Fruit fly (Drosophila melanogaster) whole organism, embryonic: ENCODE results near the gene CG31176.
A peak's percentile ranks its signal among the peaks of the same experiment; 100 is the strongest.

Experiments
- Bdp1 ChIP-seq: fragments of 200-800 bp; sonication (Bioruptor generic); optimal IDR thresholded peaks from 3 replicates; lab custom pipeline; 2016; ENCODE audit warnings: missing biosample characterization, missing genetic modification characterization
- BtbVII ChIP-seq: fragments of 200-800 bp; sonication (Bioruptor generic); optimal IDR thresholded peaks from 3 replicates; lab custom pipeline; 2017; ENCODE audit warnings: missing biosample characterization, mild to moderate bottlenecking, missing genetic modification characterization
- CG10147 ChIP-seq: fragments of 200-800 bp; sonication (Bioruptor generic); optimal IDR thresholded peaks from 2 replicates; lab custom pipeline; 2019; ENCODE audit warnings: missing biosample characterization, mild to moderate bottlenecking, missing genetic modification characterization, moderate library complexity
- CG10267 ChIP-seq: fragments of 200-800 bp; sonication (Bioruptor generic); optimal IDR thresholded peaks from 2 replicates; lab custom pipeline; 2018; ENCODE audit warnings: missing biosample characterization, mild to moderate bottlenecking, missing genetic modification characterization, moderate library complexity
- CG10462 ChIP-seq: fragments of 200-800 bp; sonication (Bioruptor generic); optimal IDR thresholded peaks from 2 replicates; lab custom pipeline; 2016; ENCODE audit warnings: missing biosample characterization, missing genetic modification characterization
- CG10565 ChIP-seq: fragments of 200-800 bp; sonication (Bioruptor generic); optimal IDR thresholded peaks from 3 replicates; lab custom pipeline; 2016; ENCODE audit warnings: missing biosample characterization, mild to moderate bottlenecking, missing genetic modification characterization
- CG11560 ChIP-seq: fragments of 200-800 bp; sonication (Bioruptor generic); IDR thresholded peaks from 3 replicates; pipeline ENCODE4 v1.3.6; 2022; ENCODE audit warnings: missing biosample characterization, missing genetic modification characterization
- CG13624 ChIP-seq: fragments of 200-800 bp; sonication (Bioruptor generic); optimal IDR thresholded peaks from 2 replicates; lab custom pipeline; 2016; ENCODE audit warnings: missing biosample characterization, missing genetic modification characterization
- CG15269 ChIP-seq: fragments of 200-800 bp; sonication (Bioruptor generic); optimal IDR thresholded peaks from 2 replicates; lab custom pipeline; 2018; ENCODE audit warnings: missing biosample characterization, mild to moderate bottlenecking, missing genetic modification characterization, moderate library complexity
- CG18262 ChIP-seq: fragments of 200-800 bp; optimal IDR thresholded peaks from 3 replicates; lab custom pipeline; 2019; ENCODE audit warnings: missing biosample characterization, mild to moderate bottlenecking, missing genetic modification characterization, moderate library complexity
- CG2129 ChIP-seq: fragments of 200-800 bp; sonication (Bioruptor generic); IDR thresholded peaks from 2 replicates; pipeline ENCODE4 v1.3.6; 2022; ENCODE audit warnings: missing biosample characterization, missing genetic modification characterization; ENCODE audit not compliant: partially characterized antibody
- CG30020 ChIP-seq: fragments of 200-800 bp; optimal IDR thresholded peaks from 2 replicates; lab custom pipeline; 2019; ENCODE audit warnings: missing biosample characterization, mild to moderate bottlenecking, missing genetic modification characterization, moderate library complexity
- CG30431 ChIP-seq: fragments of 200-800 bp; sonication (Bioruptor generic); optimal IDR thresholded peaks from 2 replicates; lab custom pipeline; 2017; ENCODE audit warnings: missing biosample characterization, missing genetic modification characterization
- CG31441 ChIP-seq: fragments of 200-800 bp; sonication (Bioruptor generic); IDR thresholded peaks from 2 replicates; pipeline ENCODE4 v1.3.6; 2022; ENCODE audit warnings: missing biosample characterization, missing genetic modification characterization
- CG32767 ChIP-seq: fragments of 200-800 bp; sonication (Bioruptor generic); IDR thresholded peaks from 2 replicates; pipeline ENCODE4 v1.3.6; 2022; ENCODE audit warnings: missing biosample characterization, missing genetic modification characterization
- CG4328 ChIP-seq: fragments of 200-800 bp; sonication (Bioruptor generic); optimal IDR thresholded peaks from 3 replicates; lab custom pipeline; 2017; ENCODE audit warnings: missing biosample characterization, missing genetic modification reagents, missing genetic modification characterization
- CG6791 ChIP-seq: fragments of 200-800 bp; sonication (Bioruptor generic); IDR thresholded peaks from 3 replicates; pipeline ENCODE4 v1.3.6; 2022; ENCODE audit warnings: missing biosample characterization, missing genetic modification characterization; ENCODE audit not compliant: partially characterized antibody
- Dad ChIP-seq: fragments of 200-800 bp; sonication (Bioruptor generic); optimal IDR thresholded peaks from 3 replicates; lab custom pipeline; 2016; ENCODE audit warnings: missing biosample characterization, missing genetic modification characterization
- Deaf1 ChIP-seq: fragments of 200-800 bp; optimal IDR thresholded peaks from 3 replicates; lab custom pipeline; 2019; ENCODE audit warnings: missing biosample characterization, mild to moderate bottlenecking, missing genetic modification characterization, moderate library complexity
- E2f1 ChIP-seq: fragments of 200-800 bp; sonication (Bioruptor generic); IDR thresholded peaks from 2 replicates; pipeline ENCODE4 v1.3.6; 2022; ENCODE audit warnings: missing biosample characterization, missing genetic modification characterization
- Gug ChIP-seq: fragments of 200-800 bp; sonication (Bioruptor generic); IDR thresholded peaks from 4 replicates; pipeline ENCODE4 v1.3.6; 2022; ENCODE audit warnings: missing biosample characterization, missing genetic modification characterization
- HLH3B ChIP-seq: fragments of 200-800 bp; sonication (Bioruptor generic); IDR thresholded peaks from 2 replicates; pipeline ENCODE4 v1.3.6; 2022; ENCODE audit warnings: missing biosample characterization, missing genetic modification characterization
- HLH54F ChIP-seq: fragments of 200-800 bp; sonication (Bioruptor generic); optimal IDR thresholded peaks from 3 replicates; lab custom pipeline; 2016; ENCODE audit warnings: missing biosample characterization, missing genetic modification characterization
- Mad ChIP-seq: fragments of 200-800 bp; sonication (Bioruptor generic); optimal IDR thresholded peaks from 2 replicates; lab custom pipeline; 2016; ENCODE audit warnings: missing biosample characterization, missing genetic modification characterization
- Mes4 ChIP-seq: fragments of 200-800 bp; sonication (Bioruptor generic); optimal IDR thresholded peaks from 2 replicates; lab custom pipeline; 2016; ENCODE audit warnings: missing biosample characterization, missing genetic modification characterization
- Mrtf ChIP-seq: fragments of 200-800 bp; sonication (Bioruptor generic); IDR thresholded peaks from 3 replicates; pipeline ENCODE4 v1.3.6; 2022; ENCODE audit warnings: missing biosample characterization, missing genetic modification characterization
- NC2α ChIP-seq: fragments of 200-800 bp; sonication (Bioruptor generic); optimal IDR thresholded peaks from 2 replicates; lab custom pipeline; 2016; ENCODE audit warnings: missing biosample characterization, missing genetic modification characterization
- NK7.1 ChIP-seq: fragments of 200-800 bp; sonication (Bioruptor generic); optimal IDR thresholded peaks from 3 replicates; lab custom pipeline; 2016; ENCODE audit warnings: missing biosample characterization, missing genetic modification characterization
- Nf-YB ChIP-seq: fragments of 200-800 bp; sonication (Bioruptor generic); optimal IDR thresholded peaks from 3 replicates; lab custom pipeline; 2019; ENCODE audit warnings: missing biosample characterization, mild to moderate bottlenecking, missing genetic modification characterization, moderate library complexity
- NfI ChIP-seq: fragments of 200-800 bp; sonication (Bioruptor generic); optimal IDR thresholded peaks from 3 replicates; lab custom pipeline; 2018; ENCODE audit warnings: missing biosample characterization, mild to moderate bottlenecking, missing genetic modification characterization, moderate library complexity
- Opbp ChIP-seq: fragments of 200-800 bp; sonication (Bioruptor generic); IDR thresholded peaks from 3 replicates; pipeline ENCODE4 v1.3.6; 2022; ENCODE audit warnings: missing biosample characterization, missing genetic modification characterization; ENCODE audit not compliant: partially characterized antibody
- Rx ChIP-seq: fragments of 200-800 bp; sonication (Bioruptor generic); IDR thresholded peaks from 2 replicates; pipeline ENCODE4 v1.3.6; 2022; ENCODE audit warnings: missing biosample characterization, missing genetic modification characterization
- Sry-δ ChIP-seq: fragments of 200-800 bp; sonication (Bioruptor generic); optimal IDR thresholded peaks from 2 replicates; lab custom pipeline; 2016; ENCODE audit warnings: missing biosample characterization, missing genetic modification characterization
- Xrp1 ChIP-seq: fragments of 200-800 bp; sonication (Bioruptor generic); IDR thresholded peaks from 2 replicates; pipeline ENCODE4 v1.3.6; 2022; ENCODE audit warnings: missing biosample characterization, missing genetic modification characterization
- bigmax ChIP-seq: fragments of 200-800 bp; sonication (Bioruptor generic); optimal IDR thresholded peaks from 2 replicates; lab custom pipeline; 2018; ENCODE audit warnings: missing biosample characterization, mild to moderate bottlenecking, missing genetic modification characterization
- bsh ChIP-seq, 2 experiments: fragments of 200-800 bp; sonication (Bioruptor generic); optimal IDR thresholded peaks; 2 replicates each; lab custom pipeline; 2017 to 2018; ENCODE audit warnings: mild to moderate bottlenecking in 2 of 2, missing biosample characterization in 2 of 2, missing genetic modification characterization in 2 of 2, moderate library complexity in 1 of 2
- btn ChIP-seq: fragments of 200-800 bp; sonication (Bioruptor generic); optimal IDR thresholded peaks from 2 replicates; lab custom pipeline; 2016; ENCODE audit warnings: missing biosample characterization, missing genetic modification characterization
- cato ChIP-seq: fragments of 200-800 bp; sonication (Bioruptor generic); optimal IDR thresholded peaks from 2 replicates; lab custom pipeline; 2016; ENCODE audit warnings: missing biosample characterization, missing genetic modification characterization, borderline replicate concordance
- fd102C ChIP-seq: fragments of 200-800 bp; sonication (Bioruptor generic); optimal IDR thresholded peaks from 2 replicates; lab custom pipeline; 2018; ENCODE audit warnings: missing biosample characterization, mild to moderate bottlenecking, missing genetic modification characterization, moderate library complexity
- gce ChIP-seq: fragments of 200-800 bp; sonication (Bioruptor generic); IDR thresholded peaks from 3 replicates; pipeline ENCODE4 v1.3.6; 2022; ENCODE audit warnings: missing biosample characterization, missing genetic modification characterization
- grn ChIP-seq: fragments of 200-800 bp; sonication (Bioruptor generic); optimal IDR thresholded peaks from 3 replicates; lab custom pipeline; 2017; ENCODE audit warnings: missing biosample characterization, missing genetic modification characterization
- gt ChIP-seq: fragments of 200-800 bp; sonication (Bioruptor generic); IDR thresholded peaks from 2 replicates; pipeline ENCODE4 v1.3.6; 2022; ENCODE audit warnings: missing biosample characterization, missing genetic modification characterization
- mam ChIP-seq: fragments of 200-800 bp; sonication (Bioruptor generic); optimal IDR thresholded peaks from 3 replicates; lab custom pipeline; 2016; ENCODE audit warnings: missing biosample characterization, missing genetic modification characterization
- oc ChIP-seq: fragments of 200-800 bp; sonication (Bioruptor generic); optimal IDR thresholded peaks from 2 replicates; lab custom pipeline; 2018; ENCODE audit warnings: missing biosample characterization, mild to moderate bottlenecking, missing genetic modification characterization, moderate library complexity
- pan ChIP-seq, 4 experiments: fragments of >200 bp in 3 of 4; fragments of 200-800 bp in 1 of 4; sonication (Bioruptor generic) in 1 of 4; optimal IDR thresholded peaks in 3 of 4; IDR thresholded peaks in 1 of 4; 2 replicates each; pipeline versions ENCODE4 v1.3.6 to Lab custom; 2017 to 2022; ENCODE audit warnings: missing biosample characterization in 2 of 4, missing genetic modification characterization in 2 of 4, mixed read lengths in 1 of 4
- schlank ChIP-seq: fragments of 200-800 bp; sonication (Bioruptor generic); optimal IDR thresholded peaks from 2 replicates; lab custom pipeline; 2018; ENCODE audit warnings: missing biosample characterization, mild to moderate bottlenecking, missing genetic modification characterization
- sim ChIP-seq: fragments of 200-800 bp; sonication (Bioruptor generic); IDR thresholded peaks from 2 replicates; pipeline ENCODE4 v1.3.6; 2022; ENCODE audit warnings: missing biosample characterization, missing genetic modification characterization
- tna ChIP-seq: fragments of 200-800 bp; sonication (Bioruptor generic); IDR thresholded peaks from 2 replicates; pipeline ENCODE4 v1.3.6; 2022; ENCODE audit warnings: missing biosample characterization, missing genetic modification characterization; ENCODE audit not compliant: partially characterized antibody
- unpg ChIP-seq: fragments of 200-800 bp; sonication (Bioruptor generic); optimal IDR thresholded peaks from 3 replicates; lab custom pipeline; 2018; ENCODE audit warnings: missing biosample characterization, mild to moderate bottlenecking, missing genetic modification characterization, moderate library complexity
- zf30C ChIP-seq: fragments of 200-800 bp; sonication (Bioruptor generic); optimal IDR thresholded peaks from 3 replicates; lab custom pipeline; 2018; ENCODE audit warnings: missing biosample characterization, mild to moderate bottlenecking, missing genetic modification characterization

CG31176 gene

DNA sequence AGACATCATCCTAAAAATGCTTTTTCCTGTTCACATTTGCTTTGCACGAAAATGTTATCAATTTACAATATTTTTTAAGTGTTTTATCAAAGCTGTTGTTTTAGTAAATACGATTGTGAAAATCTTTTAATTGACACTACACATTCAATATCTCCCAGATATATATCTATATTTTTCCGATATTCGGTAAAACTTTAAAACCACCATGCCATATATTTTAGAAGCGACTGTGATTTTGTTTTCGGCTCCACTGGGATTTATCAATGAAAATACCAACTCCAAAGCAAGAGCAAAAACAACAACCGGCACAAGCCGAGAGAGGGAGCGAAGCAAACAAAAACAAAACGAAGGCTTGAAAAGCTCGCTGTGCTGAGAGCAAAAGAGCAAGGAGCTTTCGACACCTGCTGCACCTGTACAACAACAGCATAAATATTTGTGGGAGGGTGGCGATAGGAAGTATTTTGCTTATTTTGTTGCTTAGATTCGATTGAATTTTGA is 523 bp upstream of the CG31176 start (continued):
- TF ChIP-seq Rx (no peak), Bdp1 (GFP tag; lab: Kevin White, UChicago) (no peak), Dad (no peak), schlank (tag; lab: Kevin White, UChicago) (no peak), CG10147 (GFP tag; lab: Kevin White, UChicago) (peak; percentile 52), CG10267 (tag; lab: Kevin White, UChicago) (peak; percentile 20), bigmax (GFP tag; lab: Kevin White, UChicago) (no peak), gce (GFP tag; lab: Robert Waterston, UW) (no peak), zf30C (GFP tag; lab: Kevin White, UChicago) (no peak), CG2129 (no peak), oc (tag; lab: Kevin White, UChicago) (no peak), CG18262 (tag; lab: Kevin White, UChicago) (peak; percentile 60), unpg (GFP tag; lab: Kevin White, UChicago) (peak; percentile 65), CG30431 (GFP tag; lab: Kevin White, UChicago) (no peak), HLH54F (GFP tag; lab: Kevin White, UChicago) (peak; percentile 13), CG10565 (GFP tag; lab: Kevin White, UChicago) (no peak), grn (GFP tag; lab: Kevin White, UChicago) (no peak), Sry-δ (no peak), CG13624 (peak; percentile 25), Gug (GFP tag; lab: Robert Waterston, UW) (no peak), CG6791 (GFP tag; lab: Robert Waterston, UW) (no peak), CG10462 (peak; percentile 3), HLH3B (peak; percentile 49; the same call in 1 of the 2 replicates), Xrp1 (GFP tag; lab: Robert Waterston, UW) (no peak), btn (no peak), Deaf1 (tag; lab: Kevin White, UChicago) (no peak), Nf-YB (peak; percentile 28), mam (GFP tag; lab: Kevin White, UChicago) (peak; percentile 41), CG4328 (GFP tag; lab: Kevin White, UChicago) (no peak), Opbp (no peak), NK7.1 (GFP tag; lab: Kevin White, UChicago) (peak; percentile 33), CG32767 (GFP tag; lab: Robert Waterston, UW) (no peak), fd102C (GFP tag; lab: Kevin White, UChicago) (no peak), CG11560 (tag; lab: Robert Waterston, UW) (no peak), NC2α (GFP tag; lab: Kevin White, UChicago) (no peak), Mes4 (GFP tag; lab: Kevin White, UChicago) (no peak), E2f1 (GFP tag; lab: Robert Waterston, UW) (peak; percentile 21; the same call in 1 of the 2 replicates), NfI (GFP tag; lab: Kevin White, UChicago) (peak; percentile 25), tna (GFP tag; lab: Robert Waterston, UW) (no peak), pan (optimal IDR thresholded peaks at IDR 0.05; lab: Kevin White, UChicago) (no peak), pan (GFP tag; optimal IDR thresholded peaks at IDR 0.05 in 1 of 2, IDR thresholded peaks at IDR 0.05 in 1 of 2) (peak in 1 of 2 experiments; percentile 41), bsh (GFP tag; optimal IDR thresholded peaks at IDR 0.05; lab: Kevin White, UChicago) (peak; percentile 42 to 69), BtbVII (GFP tag; lab: Kevin White, UChicago) (no peak), CG15269 (tag; lab: Kevin White, UChicago) (peak; percentile 62), Mad (GFP tag; lab: Kevin White, UChicago) (no peak), CG31441 (GFP tag; lab: Robert Waterston, UW) (peak; percentile 73), Mrtf (GFP tag; lab: Robert Waterston, UW) (no peak), sim (GFP tag; lab: Robert Waterston, UW) (no peak), cato (GFP tag; lab: Kevin White, UChicago) (no peak), CG30020 (tag; lab: Kevin White, UChicago) (no peak), gt (no peak)
